Fruit fly (Drosophila melanogaster) whole organism, embryonic: ENCODE data around the gene CG42716.

Source experiments
- B-H1 ChIP-seq: fragments of 200-800 bp; sonication (Bioruptor generic); IDR thresholded peaks from 3 replicates; pipeline ENCODE4 v1.3.6; 2022; ENCODE audit warnings: missing biosample characterization, missing genetic modification characterization
- CG10321 ChIP-seq: fragments of 200-800 bp; sonication (Bioruptor generic); IDR thresholded peaks from 2 replicates; pipeline ENCODE4 v1.3.6; 2022; ENCODE audit warnings: missing biosample characterization, missing genetic modification characterization
- CG10565 ChIP-seq: fragments of 200-800 bp; sonication (Bioruptor generic); optimal IDR thresholded peaks from 3 replicates; lab custom pipeline; 2016; ENCODE audit warnings: missing biosample characterization, mild to moderate bottlenecking, missing genetic modification characterization
- CG11456 ChIP-seq: fragments of 200-800 bp; sonication (Bioruptor generic); IDR thresholded peaks from 3 replicates; pipeline ENCODE4 v1.3.6; 2022; ENCODE audit warnings: missing biosample characterization, missing genetic modification characterization
- CG11504 ChIP-seq: fragments of 200-800 bp; sonication (Bioruptor generic); optimal IDR thresholded peaks from 3 replicates; lab custom pipeline; 2019; ENCODE audit warnings: missing biosample characterization, mild to moderate bottlenecking, missing genetic modification characterization, moderate library complexity
- CG12942 ChIP-seq: fragments of 200-800 bp; sonication (Bioruptor generic); optimal IDR thresholded peaks from 3 replicates; lab custom pipeline; 2016; ENCODE audit warnings: missing biosample characterization, missing genetic modification characterization
- CG14014 ChIP-seq: fragments of 200-800 bp; sonication (Bioruptor generic); IDR thresholded peaks from 2 replicates; pipeline ENCODE4 v1.3.6; 2022; ENCODE audit warnings: missing biosample characterization, missing genetic modification characterization
- CG14050 ChIP-seq: fragments of 200-800 bp; sonication (Bioruptor generic); IDR thresholded peaks from 3 replicates; pipeline ENCODE4 v1.3.6; 2022; ENCODE audit warnings: missing biosample characterization, missing genetic modification characterization
- CG17829 ChIP-seq: fragments of 200-800 bp; optimal IDR thresholded peaks from 2 replicates; lab custom pipeline; 2019; ENCODE audit warnings: missing biosample characterization, mild to moderate bottlenecking, missing genetic modification characterization, moderate library complexity
- CG18619 ChIP-seq: fragments of 200-800 bp; sonication (Bioruptor generic); optimal IDR thresholded peaks from 3 replicates; lab custom pipeline; 2017; ENCODE audit warnings: missing biosample characterization, mild to moderate bottlenecking, missing genetic modification characterization
- CG2120 ChIP-seq: fragments of 200-800 bp; sonication (Bioruptor generic); optimal IDR thresholded peaks from 3 replicates; lab custom pipeline; 2016; ENCODE audit warnings: missing biosample characterization, missing genetic modification characterization
- CG3065 ChIP-seq: fragments of 200-800 bp; sonication (Bioruptor generic); optimal IDR thresholded peaks from 2 replicates; lab custom pipeline; 2016; ENCODE audit warnings: missing biosample characterization, missing genetic modification characterization
- CG31224 ChIP-seq: fragments of 200-800 bp; sonication (Bioruptor generic); IDR thresholded peaks from 2 replicates; pipeline ENCODE4 v1.3.6; 2022; ENCODE audit warnings: missing biosample characterization, missing genetic modification characterization
- CG4617 ChIP-seq: fragments of 200-800 bp; sonication (Bioruptor generic); optimal IDR thresholded peaks from 3 replicates; lab custom pipeline; 2016; ENCODE audit warnings: missing biosample characterization, missing genetic modification characterization, borderline replicate concordance
- CG6254 ChIP-seq: fragments of 200-800 bp; sonication (Bioruptor generic); optimal IDR thresholded peaks from 3 replicates; lab custom pipeline; 2017; ENCODE audit warnings: mild to moderate bottlenecking, missing biosample characterization, missing genetic modification reagents, missing genetic modification characterization
- CG6683 ChIP-seq: fragments of 200-800 bp; sonication (Bioruptor generic); optimal IDR thresholded peaks from 2 replicates; lab custom pipeline; 2017; ENCODE audit warnings: missing biosample characterization, mild to moderate bottlenecking, missing genetic modification characterization, missing genetic modification reagents
- CG6689 ChIP-seq: fragments of 200-800 bp; sonication (Bioruptor generic); IDR thresholded peaks from 2 replicates; pipeline ENCODE4 v1.3.6; 2022; ENCODE audit warnings: missing biosample characterization, missing genetic modification characterization
- CG7987 ChIP-seq: fragments of 200-800 bp; sonication (Bioruptor generic); optimal IDR thresholded peaks from 2 replicates; lab custom pipeline; 2018; ENCODE audit warnings: missing biosample characterization, mild to moderate bottlenecking, missing genetic modification characterization, moderate library complexity
- CG9727 ChIP-seq: fragments of 200-800 bp; sonication (Bioruptor generic); optimal IDR thresholded peaks from 3 replicates; lab custom pipeline; 2017; ENCODE audit warnings: missing biosample characterization, mild to moderate bottlenecking, missing genetic modification characterization
- Dad ChIP-seq: fragments of 200-800 bp; sonication (Bioruptor generic); optimal IDR thresholded peaks from 3 replicates; lab custom pipeline; 2016; ENCODE audit warnings: missing biosample characterization, missing genetic modification characterization
- ERR ChIP-seq: fragments of 200-800 bp; sonication (Bioruptor generic); optimal IDR thresholded peaks from 2 replicates; lab custom pipeline; 2016; ENCODE audit warnings: missing biosample characterization, missing genetic modification characterization
- Fer3 ChIP-seq: fragments of 200-800 bp; sonication (Bioruptor generic); optimal IDR thresholded peaks from 2 replicates; lab custom pipeline; 2018; ENCODE audit warnings: missing biosample characterization, mild to moderate bottlenecking, missing genetic modification characterization, moderate library complexity
- HLH3B ChIP-seq: fragments of 200-800 bp; sonication (Bioruptor generic); IDR thresholded peaks from 2 replicates; pipeline ENCODE4 v1.3.6; 2022; ENCODE audit warnings: missing biosample characterization, missing genetic modification characterization
- Hmx ChIP-seq: fragments of 200-800 bp; sonication (Bioruptor generic); optimal IDR thresholded peaks from 2 replicates; lab custom pipeline; 2016; ENCODE audit warnings: missing biosample characterization, missing genetic modification characterization
- Hr39 ChIP-seq: fragments of >200 bp; optimal IDR thresholded peaks from 2 replicates; lab custom pipeline; 2017
- Myb ChIP-seq: fragments of 200-800 bp; sonication (Bioruptor generic); optimal IDR thresholded peaks from 2 replicates; lab custom pipeline; 2016; ENCODE audit warnings: missing biosample characterization, missing genetic modification characterization
- NFAT ChIP-seq: fragments of 200-800 bp; sonication (Bioruptor generic); IDR thresholded peaks from 2 replicates; pipeline ENCODE4 v1.3.6; 2022; ENCODE audit warnings: missing biosample characterization, missing genetic modification characterization
- NK7.1 ChIP-seq: fragments of 200-800 bp; sonication (Bioruptor generic); optimal IDR thresholded peaks from 3 replicates; lab custom pipeline; 2016; ENCODE audit warnings: missing biosample characterization, missing genetic modification characterization
- PHDP ChIP-seq: fragments of 200-800 bp; sonication (Bioruptor generic); optimal IDR thresholded peaks from 3 replicates; lab custom pipeline; 2018; ENCODE audit warnings: missing biosample characterization, mild to moderate bottlenecking, missing genetic modification characterization, moderate library complexity
- ac ChIP-seq: fragments of 200-800 bp; sonication (Bioruptor generic); optimal IDR thresholded peaks from 3 replicates; lab custom pipeline; 2017; ENCODE audit warnings: missing biosample characterization, mild to moderate bottlenecking, missing genetic modification characterization
- chm ChIP-seq: fragments of 200-800 bp; sonication (Bioruptor generic); IDR thresholded peaks from 2 replicates; pipeline ENCODE4 v1.3.6; 2022; ENCODE audit warnings: missing biosample characterization, missing genetic modification characterization
- danr ChIP-seq: fragments of 200-800 bp; sonication (Bioruptor generic); IDR thresholded peaks from 2 replicates; pipeline ENCODE4 v1.3.6; 2022; ENCODE audit warnings: missing biosample characterization, missing genetic modification characterization
- dm ChIP-seq: fragments of 200-800 bp; sonication (Bioruptor generic); optimal IDR thresholded peaks from 3 replicates; lab custom pipeline; 2016; ENCODE audit warnings: missing biosample characterization, missing genetic modification characterization
- fd3F ChIP-seq: fragments of 200-800 bp; sonication (Bioruptor generic); optimal IDR thresholded peaks from 2 replicates; lab custom pipeline; 2018; ENCODE audit warnings: missing biosample characterization, mild to moderate bottlenecking, missing genetic modification characterization, moderate library complexity
- fd64A ChIP-seq: fragments of 200-800 bp; sonication (Bioruptor generic); optimal IDR thresholded peaks from 3 replicates; lab custom pipeline; 2018; ENCODE audit warnings: missing biosample characterization, mild to moderate bottlenecking, missing genetic modification characterization
- gcm ChIP-seq: fragments of 200-800 bp; sonication (Bioruptor generic); optimal IDR thresholded peaks from 2 replicates; lab custom pipeline; 2019; ENCODE audit warnings: missing biosample characterization, mild to moderate bottlenecking, missing genetic modification characterization, moderate library complexity
- grn ChIP-seq: fragments of 200-800 bp; sonication (Bioruptor generic); optimal IDR thresholded peaks from 3 replicates; lab custom pipeline; 2017; ENCODE audit warnings: missing biosample characterization, missing genetic modification characterization
- h ChIP-seq: fragments of >200 bp; optimal IDR thresholded peaks from 2 replicates; lab custom pipeline; 2017
- ham ChIP-seq: fragments of 200-800 bp; sonication (Bioruptor generic); IDR thresholded peaks from 2 replicates; pipeline ENCODE4 v1.3.6; 2022; ENCODE audit warnings: missing biosample characterization, missing genetic modification characterization
- ind ChIP-seq: fragments of 200-800 bp; sonication (Bioruptor generic); optimal IDR thresholded peaks from 3 replicates; lab custom pipeline; 2016; ENCODE audit warnings: missing biosample characterization, missing genetic modification characterization
- insv ChIP-seq, 2 experiments: fragments of 200-800 bp; sonication (Bioruptor generic); optimal IDR thresholded peaks; 3 replicates each; lab custom pipeline; 2016 to 2018; ENCODE audit warnings: missing biosample characterization in 2 of 2, missing genetic modification characterization in 2 of 2
- inv ChIP-seq: fragments of 200-800 bp; sonication (Bioruptor generic); IDR thresholded peaks from 2 replicates; pipeline ENCODE4 v1.3.6; 2022; ENCODE audit warnings: missing biosample characterization, missing genetic modification characterization; ENCODE audit not compliant: partially characterized antibody
- jing ChIP-seq: fragments of 200-800 bp; sonication (Bioruptor generic); optimal IDR thresholded peaks from 2 replicates; lab custom pipeline; 2018; ENCODE audit warnings: missing biosample characterization, mild to moderate bottlenecking, missing genetic modification characterization
- klu ChIP-seq: fragments of 200-800 bp; sonication (Bioruptor generic); IDR thresholded peaks from 2 replicates; pipeline ENCODE4 v1.3.6; 2022; ENCODE audit warnings: missing biosample characterization, missing genetic modification characterization
- otp ChIP-seq: fragments of 200-800 bp; sonication (Bioruptor generic); IDR thresholded peaks from 3 replicates; pipeline ENCODE4, ENCODE4 v1.3.6; 2022; ENCODE audit warnings: missing biosample characterization, missing genetic modification characterization
- p53 ChIP-seq: fragments of 200-800 bp; sonication (Bioruptor generic); optimal IDR thresholded peaks from 2 replicates; lab custom pipeline; 2016; ENCODE audit warnings: missing biosample characterization, missing genetic modification characterization
- pita ChIP-seq: fragments of 200-800 bp; sonication (Bioruptor generic); optimal IDR thresholded peaks from 2 replicates; lab custom pipeline; 2017; ENCODE audit warnings: missing biosample characterization, mild to moderate bottlenecking, missing genetic modification characterization
- pzg ChIP-seq: fragments of 200-800 bp; sonication (Bioruptor generic); optimal IDR thresholded peaks from 3 replicates; lab custom pipeline; 2018; ENCODE audit warnings: missing biosample characterization, mild to moderate bottlenecking, missing genetic modification characterization, moderate library complexity
- slp2 ChIP-seq: fragments of 200-800 bp; sonication (Bioruptor generic); optimal IDR thresholded peaks from 2 replicates; lab custom pipeline; 2016; ENCODE audit warnings: missing biosample characterization, missing genetic modification characterization
- sqz ChIP-seq: fragments of 200-800 bp; sonication (Bioruptor generic); optimal IDR thresholded peaks from 3 replicates; lab custom pipeline; 2018; ENCODE audit warnings: missing biosample characterization, mild to moderate bottlenecking, missing genetic modification characterization
- vvl ChIP-seq: fragments of 200-800 bp; sonication (Bioruptor generic); IDR thresholded peaks from 2 replicates; pipeline ENCODE4 v1.3.6; 2022; ENCODE audit warnings: missing biosample characterization, missing genetic modification characterization
- wek ChIP-seq: fragments of 200-800 bp; sonication (Bioruptor generic); optimal IDR thresholded peaks from 3 replicates; lab custom pipeline; 2018; ENCODE audit warnings: missing biosample characterization, mild to moderate bottlenecking, missing genetic modification characterization, moderate library complexity
- zfh2 ChIP-seq: fragments of 200-800 bp; sonication (Bioruptor generic); optimal IDR thresholded peaks from 2 replicates; lab custom pipeline; 2016; ENCODE audit warnings: missing biosample characterization, missing genetic modification characterization

CG42716 gene

DNA sequence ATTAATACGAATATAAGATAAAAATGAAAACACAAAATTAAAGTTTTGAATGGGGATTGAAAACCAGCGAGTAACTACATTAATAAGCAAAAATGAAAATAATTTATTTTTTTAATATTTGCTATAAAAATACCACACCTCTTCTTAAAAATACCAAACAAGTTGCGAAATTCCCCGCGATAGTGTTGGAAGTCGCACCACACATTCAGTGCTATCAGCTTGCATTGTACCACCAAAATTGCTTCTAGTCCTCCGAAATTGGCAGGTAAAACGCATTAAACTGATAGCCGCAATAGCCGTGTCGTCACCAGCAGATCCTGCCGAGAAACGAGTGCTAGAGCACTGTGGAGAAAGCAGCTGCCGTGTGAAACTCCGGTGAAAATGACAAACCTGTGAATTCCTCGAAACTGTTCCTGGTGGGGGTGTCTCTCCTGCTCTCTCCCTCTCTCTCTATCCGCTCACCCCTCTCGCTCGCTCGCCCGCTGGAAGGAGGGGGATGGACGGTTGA lies 45.5 kb upstream of the CG42716 start, which contains the start of gene Hip14 (continued):
- TF ChIP-seq Dad (GFP tag; lab: Kevin White, UChicago) (no peak), Hmx (GFP tag; lab: Kevin White, UChicago) (no peak), otp (no peak), PHDP (tag; lab: Kevin White, UChicago) (no peak), pzg (GFP tag; lab: Kevin White, UChicago) (peak; percentile 52), CG9727 (GFP tag; lab: Kevin White, UChicago) (peak; percentile 33), p53 (no peak), danr (GFP tag; lab: Robert Waterston, UW) (no peak), Fer3 (no peak), fd64A (GFP tag; lab: Kevin White, UChicago) (no peak), CG6254 (no peak), ind (GFP tag; lab: Kevin White, UChicago) (no peak), chm (peak; percentile 20; the same call in 1 of the 2 replicates), vvl (GFP tag; lab: Robert Waterston, UW) (peak; percentile 39), Myb (GFP tag; lab: Kevin White, UChicago) (no peak), CG6689 (GFP tag; lab: Robert Waterston, UW) (no peak), CG11504 (no peak), CG17829 (tag; lab: Kevin White, UChicago) (peak; percentile 28), CG6683 (GFP tag; lab: Kevin White, UChicago) (no peak), gcm (no peak), slp2 (GFP tag; lab: Kevin White, UChicago) (no peak), fd3F (GFP tag; lab: Kevin White, UChicago) (no peak), NK7.1 (GFP tag; lab: Kevin White, UChicago) (no peak), CG14014 (GFP tag; lab: Robert Waterston, UW) (no peak), Hr39 (lab: Kevin White, UChicago) (no peak), NFAT (GFP tag; lab: Robert Waterston, UW) (no peak), CG3065 (GFP tag; lab: Kevin White, UChicago) (no peak), B-H1 (GFP tag; lab: Robert Waterston, UW) (no peak), CG11456 (GFP tag; lab: Robert Waterston, UW) (no peak), pita (GFP tag; lab: Kevin White, UChicago) (no peak), jing (GFP tag; lab: Kevin White, UChicago) (no peak), zfh2 (GFP tag; lab: Kevin White, UChicago) (peak; percentile 19), ac (no peak), CG4617 (GFP tag; lab: Kevin White, UChicago) (peak; percentile 89), h (lab: Kevin White, UChicago) (no peak), inv (GFP tag; lab: Robert Waterston, UW) (no peak), CG10321 (GFP tag; lab: Robert Waterston, UW) (no peak), CG31224 (GFP tag; lab: Robert Waterston, UW) (no peak), grn (GFP tag; lab: Kevin White, UChicago) (no peak), CG2120 (peak; percentile 7), ERR (peak; percentile 10), insv (GFP tag; optimal IDR thresholded peaks at IDR 0.05; lab: Kevin White, UChicago) (no peak), klu (GFP tag; lab: Robert Waterston, UW) (0 out of 2 replicates have a peak, but pooled peaks have one; percentile 17), CG14050 (GFP tag; lab: Robert Waterston, UW) (no peak), sqz (GFP tag; lab: Kevin White, UChicago) (no peak), dm (no peak), ham (GFP tag; lab: Robert Waterston, UW) (no peak), wek (no peak), CG18619 (no peak), CG12942 (no peak), CG7987 (GFP tag; lab: Kevin White, UChicago) (no peak), HLH3B (no peak), CG10565 (GFP tag; lab: Kevin White, UChicago) (no peak)
